Worm (Caenorhabditis elegans) whole organism, early embryonic: ENCODE data around the gene F44G4.7.

Experiments used
- F13C5.2 ChIP-seq: sonication (generic microtip); optimal IDR thresholded peaks from 2 replicates; lab custom pipeline; 2017; ENCODE audit warnings: mild to moderate bottlenecking, missing genetic modification characterization, inconsistent platforms, missing compliant biosample characterization
- tbx-37 ChIP-seq: fragments of 200-800 bp; sonication (Bioruptor generic); conservative IDR thresholded peaks from 2 replicates; pipeline ENCODE4 v1.3.6; 2022; ENCODE audit warnings: missing genetic modification reagents, missing genetic modification characterization, missing compliant biosample characterization

DNA sequence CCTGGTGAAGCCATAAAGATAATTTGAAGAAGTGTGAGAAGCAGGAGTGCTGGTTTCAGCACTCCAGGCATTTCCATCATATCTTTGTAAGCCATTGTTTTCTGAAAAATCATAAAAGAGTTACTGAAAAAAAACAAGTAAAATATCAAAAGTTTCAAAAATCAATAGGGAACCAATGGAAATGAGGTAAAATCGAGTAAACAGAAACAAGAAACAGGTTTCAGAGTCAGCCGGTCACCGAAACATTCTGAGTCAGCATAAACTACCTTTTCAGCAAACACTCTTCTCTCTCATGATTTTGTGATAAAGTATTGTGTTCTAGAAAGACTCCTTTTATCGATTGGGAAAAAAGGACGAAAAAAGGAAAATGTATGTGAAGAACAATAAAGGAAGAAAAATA, 15.5 kb downstream of the F44G4.7 start, which contains the start of gene C18E9.9:
- TF ChIP-seq F13C5.2 (tag; lab: Kevin White, UChicago): no peak
- TF ChIP-seq tbx-37 (GFP tag; lab: Robert Waterston, UW): no peak
